Fruit fly (Drosophila melanogaster) whole organism, embryonic: Measurements from ENCODE around the gene Cad96Cb.

Source experiments
- Aef1 ChIP-seq: fragments of 200-800 bp; sonication (Bioruptor generic); IDR thresholded peaks from 3 replicates; pipeline ENCODE4 v1.3.6; 2022; ENCODE audit warnings: missing biosample characterization, missing genetic modification characterization
- B-H1 ChIP-seq: fragments of 200-800 bp; sonication (Bioruptor generic); IDR thresholded peaks from 3 replicates; pipeline ENCODE4 v1.3.6; 2022; ENCODE audit warnings: missing biosample characterization, missing genetic modification characterization
- CG10267 ChIP-seq: fragments of 200-800 bp; sonication (Bioruptor generic); optimal IDR thresholded peaks from 2 replicates; lab custom pipeline; 2018; ENCODE audit warnings: missing biosample characterization, mild to moderate bottlenecking, missing genetic modification characterization, moderate library complexity
- CG10462 ChIP-seq: fragments of 200-800 bp; sonication (Bioruptor generic); optimal IDR thresholded peaks from 2 replicates; lab custom pipeline; 2016; ENCODE audit warnings: missing biosample characterization, missing genetic modification characterization
- CG10959 ChIP-seq: fragments of 200-800 bp; sonication (Bioruptor generic); IDR thresholded peaks from 2 replicates; pipeline ENCODE4 v1.3.6; 2022; ENCODE audit warnings: missing biosample characterization, missing genetic modification characterization
- CG10979 ChIP-seq: fragments of 200-800 bp; sonication (Bioruptor generic); optimal IDR thresholded peaks from 2 replicates; lab custom pipeline; 2018; ENCODE audit warnings: missing biosample characterization, mild to moderate bottlenecking, missing genetic modification characterization, moderate library complexity
- CG11560 ChIP-seq: fragments of 200-800 bp; sonication (Bioruptor generic); IDR thresholded peaks from 3 replicates; pipeline ENCODE4 v1.3.6; 2022; ENCODE audit warnings: missing biosample characterization, missing genetic modification characterization
- CG11723 ChIP-seq: fragments of 200-800 bp; sonication (Bioruptor generic); optimal IDR thresholded peaks from 2 replicates; lab custom pipeline; 2017; ENCODE audit warnings: missing biosample characterization, mild to moderate bottlenecking, missing genetic modification characterization
- CG13775 ChIP-seq: fragments of 200-800 bp; sonication (Bioruptor generic); optimal IDR thresholded peaks from 3 replicates; lab custom pipeline; 2017; ENCODE audit warnings: missing biosample characterization, mild to moderate bottlenecking, missing genetic modification characterization
- CG1832 ChIP-seq: fragments of 200-800 bp; sonication (Bioruptor generic); optimal IDR thresholded peaks from 2 replicates; lab custom pipeline; 2017; ENCODE audit warnings: missing biosample characterization, mild to moderate bottlenecking, missing genetic modification characterization, inconsistent platforms
- CG2116 ChIP-seq: fragments of 200-800 bp; sonication (Bioruptor generic); optimal IDR thresholded peaks from 3 replicates; lab custom pipeline; 2018; ENCODE audit warnings: missing biosample characterization, mild to moderate bottlenecking, missing genetic modification characterization
- CG2889 ChIP-seq: fragments of 200-800 bp; sonication (Bioruptor generic); IDR thresholded peaks from 3 replicates; pipeline ENCODE4 v1.3.6; 2022; ENCODE audit warnings: missing biosample characterization, missing genetic modification characterization
- CG32532 ChIP-seq: fragments of 200-800 bp; sonication (Bioruptor generic); IDR thresholded peaks from 2 replicates; pipeline ENCODE4 v1.3.6; 2022; ENCODE audit warnings: missing biosample characterization, missing genetic modification characterization
- CG32772 ChIP-seq: fragments of 200-800 bp; sonication (Bioruptor generic); IDR thresholded peaks from 2 replicates; pipeline ENCODE4 v1.3.6; 2022; ENCODE audit warnings: missing biosample characterization, missing genetic modification characterization
- CG34224 ChIP-seq: fragments of 200-800 bp; sonication (Bioruptor generic); IDR thresholded peaks from 3 replicates; pipeline ENCODE4 v1.3.6; 2022; ENCODE audit warnings: missing biosample characterization, missing genetic modification characterization; ENCODE audit not compliant: partially characterized antibody
- CG4424 ChIP-seq: fragments of 200-800 bp; sonication (Bioruptor generic); optimal IDR thresholded peaks from 3 replicates; lab custom pipeline; 2016; ENCODE audit warnings: missing biosample characterization, missing genetic modification characterization
- CG5180 ChIP-seq: fragments of 200-800 bp; sonication (Bioruptor generic); optimal IDR thresholded peaks from 3 replicates; lab custom pipeline; 2017; ENCODE audit warnings: missing biosample characterization, missing genetic modification characterization, mild to moderate bottlenecking, moderate library complexity, missing genetic modification reagents
- CG6175 ChIP-seq: fragments of 200-800 bp; sonication (Bioruptor generic); IDR thresholded peaks from 3 replicates; pipeline ENCODE4 v1.3.6; 2022; ENCODE audit warnings: missing biosample characterization, missing genetic modification characterization
- CG7745 ChIP-seq: fragments of 200-800 bp; sonication (Bioruptor generic); optimal IDR thresholded peaks from 2 replicates; lab custom pipeline; 2018; ENCODE audit warnings: missing biosample characterization, mild to moderate bottlenecking, missing genetic modification characterization, moderate library complexity
- CoRest ChIP-seq: fragments of 200-800 bp; sonication (Bioruptor generic); optimal IDR thresholded peaks from 3 replicates; lab custom pipeline; 2018; ENCODE audit warnings: missing biosample characterization, mild to moderate bottlenecking, missing genetic modification characterization, moderate library complexity
- Gug ChIP-seq: fragments of 200-800 bp; sonication (Bioruptor generic); IDR thresholded peaks from 4 replicates; pipeline ENCODE4 v1.3.6; 2022; ENCODE audit warnings: missing biosample characterization, missing genetic modification characterization
- HLH4C ChIP-seq: fragments of 200-800 bp; sonication (Bioruptor generic); IDR thresholded peaks from 3 replicates; pipeline ENCODE4 v1.3.6; 2022; ENCODE audit warnings: missing biosample characterization, missing genetic modification characterization; ENCODE audit not compliant: partially characterized antibody
- Hand ChIP-seq: fragments of 200-800 bp; sonication (Bioruptor generic); optimal IDR thresholded peaks from 2 replicates; lab custom pipeline; 2017; ENCODE audit warnings: mild to moderate bottlenecking, missing biosample characterization, missing genetic modification reagents, missing genetic modification characterization
- HmgZ ChIP-seq: fragments of 200-800 bp; sonication (Bioruptor generic); optimal IDR thresholded peaks from 2 replicates; lab custom pipeline; 2018; ENCODE audit warnings: missing biosample characterization, mild to moderate bottlenecking, missing genetic modification characterization
- Hr78 ChIP-seq, 2 experiments: fragments of 200-800 bp in 1 of 2; fragments of >200 bp in 1 of 2; sonication (Bioruptor generic) in 1 of 2; optimal IDR thresholded peaks; 2 replicates each; lab custom pipeline; 2017 to 2019; ENCODE audit warnings: missing biosample characterization in 2 of 2, missing genetic modification characterization in 2 of 2, mild to moderate bottlenecking in 1 of 2, moderate library complexity in 1 of 2
- Hsf ChIP-seq: fragments of 200-800 bp; sonication (Bioruptor generic); optimal IDR thresholded peaks from 3 replicates; lab custom pipeline; 2016; ENCODE audit warnings: missing biosample characterization, missing genetic modification characterization
- Nf-YC ChIP-seq: fragments of 200-800 bp; optimal IDR thresholded peaks from 3 replicates; lab custom pipeline; 2019; ENCODE audit warnings: missing biosample characterization, mild to moderate bottlenecking, missing genetic modification characterization, moderate library complexity
- Oli ChIP-seq: fragments of 200-800 bp; sonication (Bioruptor generic); optimal IDR thresholded peaks from 2 replicates; lab custom pipeline; 2018; ENCODE audit warnings: missing biosample characterization, mild to moderate bottlenecking, missing genetic modification characterization, moderate library complexity
- Opbp ChIP-seq: fragments of 200-800 bp; sonication (Bioruptor generic); IDR thresholded peaks from 3 replicates; pipeline ENCODE4 v1.3.6; 2022; ENCODE audit warnings: missing biosample characterization, missing genetic modification characterization; ENCODE audit not compliant: partially characterized antibody
- Pdp1 ChIP-seq, 2 experiments: fragments of 200-800 bp; sonication (Bioruptor generic); optimal IDR thresholded peaks; 3 replicates each; lab custom pipeline; 2016; ENCODE audit warnings: missing biosample characterization in 2 of 2, missing genetic modification characterization in 2 of 2, mild to moderate bottlenecking in 1 of 2, moderate library complexity in 1 of 2
- Sin3A ChIP-seq: fragments of >200 bp; optimal IDR thresholded peaks from 2 replicates; lab custom pipeline; 2018
- Spps ChIP-seq: fragments of 200-800 bp; sonication (Bioruptor generic); optimal IDR thresholded peaks from 2 replicates; lab custom pipeline; 2018; ENCODE audit warnings: missing biosample characterization, mild to moderate bottlenecking, missing genetic modification characterization
- Sry-δ ChIP-seq: fragments of 200-800 bp; sonication (Bioruptor generic); optimal IDR thresholded peaks from 2 replicates; lab custom pipeline; 2016; ENCODE audit warnings: missing biosample characterization, missing genetic modification characterization
- Tbp ChIP-seq: fragments of >200 bp; optimal IDR thresholded peaks from 2 replicates; lab custom pipeline; 2018; ENCODE audit warnings: missing biosample characterization, missing genetic modification characterization
- ac ChIP-seq: fragments of 200-800 bp; sonication (Bioruptor generic); optimal IDR thresholded peaks from 3 replicates; lab custom pipeline; 2017; ENCODE audit warnings: missing biosample characterization, mild to moderate bottlenecking, missing genetic modification characterization
- ato ChIP-seq: fragments of 200-800 bp; sonication (Bioruptor generic); IDR thresholded peaks from 2 replicates; pipeline ENCODE4 v1.3.6; 2022; ENCODE audit warnings: missing biosample characterization, missing genetic modification characterization; ENCODE audit not compliant: partially characterized antibody
- bowl ChIP-seq: fragments of 200-800 bp; sonication (Bioruptor generic); IDR thresholded peaks from 2 replicates; pipeline ENCODE4 v1.3.6; 2022; ENCODE audit warnings: missing biosample characterization, missing genetic modification characterization
- bsh ChIP-seq, 2 experiments: fragments of 200-800 bp; sonication (Bioruptor generic); optimal IDR thresholded peaks; 2 replicates each; lab custom pipeline; 2017 to 2018; ENCODE audit warnings: mild to moderate bottlenecking in 2 of 2, missing biosample characterization in 2 of 2, missing genetic modification characterization in 2 of 2, moderate library complexity in 1 of 2
- cas ChIP-seq: fragments of 200-800 bp; sonication (Bioruptor generic); IDR thresholded peaks from 2 replicates; pipeline ENCODE4 v1.3.6; 2022; ENCODE audit warnings: missing biosample characterization, missing genetic modification characterization
- danr ChIP-seq: fragments of 200-800 bp; sonication (Bioruptor generic); IDR thresholded peaks from 2 replicates; pipeline ENCODE4 v1.3.6; 2022; ENCODE audit warnings: missing biosample characterization, missing genetic modification characterization
- dmrt99B ChIP-seq: fragments of 200-800 bp; sonication (Bioruptor generic); optimal IDR thresholded peaks from 2 replicates; lab custom pipeline; 2018; ENCODE audit warnings: missing biosample characterization, mild to moderate bottlenecking, missing genetic modification characterization, moderate library complexity
- gcm ChIP-seq: fragments of 200-800 bp; sonication (Bioruptor generic); optimal IDR thresholded peaks from 2 replicates; lab custom pipeline; 2019; ENCODE audit warnings: missing biosample characterization, mild to moderate bottlenecking, missing genetic modification characterization, moderate library complexity
- lilli ChIP-seq: fragments of 200-800 bp; sonication (Bioruptor generic); optimal IDR thresholded peaks from 3 replicates; lab custom pipeline; 2016; ENCODE audit warnings: missing biosample characterization, missing genetic modification characterization
- nerfin-1 ChIP-seq: fragments of 200-800 bp; sonication (Bioruptor generic); optimal IDR thresholded peaks from 3 replicates; lab custom pipeline; 2019; ENCODE audit warnings: missing biosample characterization, mild to moderate bottlenecking, missing genetic modification characterization, moderate library complexity
- shn ChIP-seq: fragments of 200-800 bp; sonication (Bioruptor generic); optimal IDR thresholded peaks from 3 replicates; lab custom pipeline; 2016; ENCODE audit warnings: missing biosample characterization, missing genetic modification characterization
- tna ChIP-seq: fragments of 200-800 bp; sonication (Bioruptor generic); IDR thresholded peaks from 2 replicates; pipeline ENCODE4 v1.3.6; 2022; ENCODE audit warnings: missing biosample characterization, missing genetic modification characterization; ENCODE audit not compliant: partially characterized antibody
- wdn ChIP-seq: fragments of 200-800 bp; sonication (Bioruptor generic); IDR thresholded peaks from 2 replicates; pipeline ENCODE4 v1.3.6; 2022; ENCODE audit warnings: missing biosample characterization, missing genetic modification characterization
- yki ChIP-seq: fragments of >200 bp; optimal IDR thresholded peaks from 3 replicates; lab custom pipeline; 2018
- zen2 ChIP-seq: fragments of 200-800 bp; sonication (Bioruptor generic); IDR thresholded peaks from 3 replicates; pipeline ENCODE4 v1.3.6; 2022; ENCODE audit warnings: missing biosample characterization, missing genetic modification characterization; ENCODE audit not compliant: partially characterized antibody

Cad96Cb gene

DNA sequence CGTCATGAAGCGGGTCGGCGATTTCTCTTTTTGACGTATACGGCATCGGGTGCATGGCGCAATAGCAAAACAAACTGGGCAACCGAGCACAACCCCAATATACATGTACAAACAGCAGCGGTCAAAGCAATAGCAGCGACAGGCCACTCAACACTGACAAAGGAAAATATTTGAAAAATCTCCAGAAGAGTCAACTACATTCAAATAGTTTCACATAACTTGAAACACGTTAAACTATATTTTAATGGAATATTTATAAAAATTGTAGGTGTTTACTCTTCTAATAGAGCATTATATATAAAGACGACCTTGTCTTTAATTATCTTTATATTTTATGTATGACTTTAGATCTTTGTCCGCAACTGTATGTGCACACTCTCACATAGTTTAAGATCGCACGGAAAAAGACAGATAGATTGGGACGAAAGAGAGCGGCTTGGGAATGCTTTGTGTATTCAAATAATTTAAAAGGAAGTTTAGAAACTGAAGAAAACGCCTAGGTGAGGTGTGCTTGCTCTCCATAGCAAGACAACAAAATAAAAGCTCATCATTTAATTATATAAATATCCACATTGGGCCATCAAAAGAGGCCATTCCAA lies 24.6 kb downstream of the Cad96Cb start (continued):
- TF ChIP-seq yki (lab: Kevin White, UChicago) (no peak), CG5180 (peak; percentile 63), Nf-YC (peak; percentile 41), ac (GFP tag; lab: Kevin White, UChicago) (peak; percentile 18), CG2889 (GFP tag; lab: Robert Waterston, UW) (no peak), CG10462 (GFP tag; lab: Kevin White, UChicago) (peak; percentile 12), Tbp (no peak), Hr78 (GFP tag; optimal IDR thresholded peaks at IDR 0.05; lab: Kevin White, UChicago) (peak in 1 of 2 experiments; percentile 58), CG10267 (tag; lab: Kevin White, UChicago) (peak; percentile 74), Opbp (no peak), Pdp1 (GFP tag; optimal IDR thresholded peaks at IDR 0.05; lab: Kevin White, UChicago) (peak; percentile 24 to 47), Oli (tag; lab: Kevin White, UChicago) (peak; percentile 86), bowl (GFP tag; lab: Robert Waterston, UW) (no peak), CG34224 (no peak), CG2116 (GFP tag; lab: Kevin White, UChicago) (peak; percentile 11), CG32772 (0 out of 2 replicates have a peak, but pooled peaks have one; percentile 47), CG32532 (peak; percentile 68), lilli (peak; percentile 66), CG13775 (GFP tag; lab: Kevin White, UChicago) (peak; percentile 55), Hsf (GFP tag; lab: Kevin White, UChicago) (peak; percentile 53), CG10959 (no peak; the same call in 1 of the 2 replicates), Aef1 (peak; percentile 63), wdn (GFP tag; lab: Robert Waterston, UW) (no peak), CG11723 (GFP tag; lab: Kevin White, UChicago) (peak; percentile 61), Sin3A (lab: Kevin White, UChicago) (no peak), Sry-δ (GFP tag; lab: Kevin White, UChicago) (no peak), cas (GFP tag; lab: Robert Waterston, UW) (0 out of 2 replicates have a peak, but pooled peaks have one; percentile 22), tna (GFP tag; lab: Robert Waterston, UW) (no peak), CoRest (tag; lab: Kevin White, UChicago) (peak; percentile 80), dmrt99B (peak; percentile 85), Hand (GFP tag; lab: Kevin White, UChicago) (no peak), CG10979 (peak; percentile 80), nerfin-1 (tag; lab: Kevin White, UChicago) (peak; percentile 67), danr (GFP tag; lab: Robert Waterston, UW) (peak; percentile 79), HLH4C (GFP tag; lab: Robert Waterston, UW) (no peak), B-H1 (GFP tag; lab: Robert Waterston, UW) (peak; percentile 56), CG11560 (no peak), bsh (GFP tag; optimal IDR thresholded peaks at IDR 0.05; lab: Kevin White, UChicago) (peak; percentile 75 to 82), HmgZ (tag; lab: Kevin White, UChicago) (peak; percentile 62), shn (no peak), CG6175 (GFP tag; lab: Robert Waterston, UW) (no peak), Spps (tag; lab: Kevin White, UChicago) (peak; percentile 39), ato (no peak), gcm (GFP tag; lab: Kevin White, UChicago) (peak; percentile 79), CG4424 (peak; percentile 67), CG7745 (tag; lab: Kevin White, UChicago) (no peak), Gug (peak; percentile 35; the same call in 1 of the 4 replicates), CG1832 (GFP tag; lab: Kevin White, UChicago) (no peak), zen2 (GFP tag; lab: Robert Waterston, UW) (no peak)
